Fruit fly (Drosophila melanogaster): ENCODE measurements around the gene CG13606.

CG13606 gene

DNA sequence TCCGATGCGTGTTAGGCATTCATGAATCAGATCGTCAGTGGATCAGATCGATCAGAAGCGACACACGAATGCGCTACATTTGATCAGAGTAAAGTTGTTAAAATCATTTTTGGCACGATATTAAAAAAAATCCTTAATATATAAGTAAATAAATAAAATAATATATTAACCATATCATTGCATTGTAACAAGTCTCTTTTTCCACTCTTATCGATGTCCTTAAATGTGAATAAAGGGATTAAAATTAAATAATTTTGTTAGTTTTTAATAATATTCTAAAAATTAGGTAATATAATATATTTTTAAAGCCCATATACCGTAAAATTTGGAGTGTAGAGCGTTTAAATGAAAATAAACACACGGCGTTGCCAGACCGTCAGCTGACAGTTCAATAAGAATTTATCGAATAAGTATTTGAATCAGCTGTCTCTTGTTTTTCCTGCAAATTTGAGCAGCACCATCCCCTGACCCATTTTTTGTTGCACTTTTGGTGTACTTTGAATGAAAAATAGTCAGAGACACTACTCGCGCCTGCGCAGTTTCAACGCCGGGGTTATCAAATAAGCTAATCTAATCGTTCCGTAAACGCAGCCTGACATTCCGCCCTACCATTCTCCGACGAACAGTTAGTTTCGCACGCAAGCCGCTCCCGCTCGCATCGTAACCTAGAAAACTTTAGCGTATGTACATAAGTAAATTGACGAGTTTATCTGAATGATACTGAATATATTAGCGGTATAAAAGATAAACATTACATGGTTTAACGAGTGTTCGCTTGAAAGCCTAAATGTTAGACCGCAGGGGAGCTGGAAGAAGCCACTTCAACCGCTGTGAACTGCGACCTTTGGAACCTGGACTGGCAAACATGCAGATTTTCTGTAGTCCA lies 20.3 kb upstream of the CG13606 start, which contains the start of the genes p38a and CG6178 (continued):
- TF ChIP-seq jumu (GFP tag; optimal IDR thresholded peaks at IDR 0.05) (peak; percentile 45), CG6854 (GFP tag; optimal IDR thresholded peaks at IDR 0.05) (peak; percentile 96), Rx (GFP tag; IDR thresholded peaks at IDR 0.05) (peak; percentile 88), pzg (GFP tag; optimal IDR thresholded peaks at IDR 0.05) (peak; percentile 52), Elba2 (GFP tag; optimal IDR thresholded peaks at IDR 0.05) (peak; percentile 89), CG1602 (GFP tag; optimal IDR thresholded peaks at IDR 0.05) (peak; percentile 93), Lpt (GFP tag; optimal IDR thresholded peaks at IDR 0.05) (no peak), CG2202 (tag; optimal IDR thresholded peaks at IDR 0.05) (peak; percentile 88), Hr3 (GFP tag; optimal IDR thresholded peaks at IDR 0.05) (peak; percentile 99), ara (GFP tag; IDR thresholded peaks at IDR 0.05) (peak; percentile 88), MTF-1 (GFP tag; optimal IDR thresholded peaks at IDR 0.05; ENCODE audit: borderline replicate concordance) (peak; percentile 74), CG7786 (GFP tag; optimal IDR thresholded peaks at IDR 0.05) (peak; percentile 67), CG6654 (GFP tag; optimal IDR thresholded peaks at IDR 0.05) (peak; percentile 90), tx (GFP tag; optimal IDR thresholded peaks at IDR 0.05) (peak; percentile 65), dan (GFP tag; IDR thresholded peaks at IDR 0.05) (0 out of 2 replicates have a peak, but pooled peaks have one; percentile 29), CG3281 (GFP tag; optimal IDR thresholded peaks at IDR 0.05) (peak; percentile 99), sim (GFP tag; IDR thresholded peaks at IDR 0.05) (peak; percentile 89), exex (tag; optimal IDR thresholded peaks at IDR 0.05) (peak; percentile 89), Ada2b (GFP tag; IDR thresholded peaks at IDR 0.05) (peak; percentile 95), CG10267 (tag; optimal IDR thresholded peaks at IDR 0.05) (peak; percentile 94), slou (GFP tag; optimal IDR thresholded peaks at IDR 0.05) (peak; percentile 82), CG11093 (GFP tag; IDR thresholded peaks at IDR 0.05) (peak; percentile 94), klu (GFP tag; IDR thresholded peaks at IDR 0.05) (peak; percentile 96), Tbp (GFP tag; optimal IDR thresholded peaks at IDR 0.05) (no peak), CG8290 (GFP tag; optimal IDR thresholded peaks at IDR 0.05) (peak; percentile 50), CG8290 (tag; optimal IDR thresholded peaks at IDR 0.05) (no peak), p53 (GFP tag; optimal IDR thresholded peaks at IDR 0.05) (no peak), CG1832 (GFP tag; optimal IDR thresholded peaks at IDR 0.05) (no peak), CG1233 (GFP tag; optimal IDR thresholded peaks at IDR 0.05) (peak; percentile 97), Ssrp (tag; optimal IDR thresholded peaks at IDR 0.05) (peak; percentile 99), prd (optimal IDR thresholded peaks at IDR 0.05) (no peak), prd (GFP tag; IDR thresholded peaks at IDR 0.05) (peak; percentile 97), salm (tag; optimal IDR thresholded peaks at IDR 0.05) (peak; percentile 96), Dek (tag; optimal IDR thresholded peaks at IDR 0.05) (peak; percentile 98), H2.0 (GFP tag; IDR thresholded peaks at IDR 0.05) (peak; percentile 94), Gug (GFP tag; IDR thresholded peaks at IDR 0.05) (peak; percentile 95), HmgZ (tag; optimal IDR thresholded peaks at IDR 0.05) (peak; percentile 91), grau (tag; optimal IDR thresholded peaks at IDR 0.05) (peak; percentile 98), dmrt11E (tag; optimal IDR thresholded peaks at IDR 0.05) (peak; percentile 95), Camta (GFP tag; optimal IDR thresholded peaks at IDR 0.05) (peak; percentile 33), CG30020 (tag; optimal IDR thresholded peaks at IDR 0.05) (peak; percentile 88), CG8478 (optimal IDR thresholded peaks at IDR 0.05) (no peak), Nf-YC (tag; optimal IDR thresholded peaks at IDR 0.05) (peak; percentile 93), CG7963 (GFP tag; IDR thresholded peaks at IDR 0.05; ENCODE audit: partially characterized antibody) (no peak), shn (GFP tag; optimal IDR thresholded peaks at IDR 0.05) (peak; percentile 68), CG14860 (GFP tag; IDR thresholded peaks at IDR 0.05; ENCODE audit: partially characterized antibody) (no peak), ranshi (GFP tag; IDR thresholded peaks at IDR 0.05) (peak; percentile 97), B-H2 (GFP tag; optimal IDR thresholded peaks at IDR 0.05) (peak; percentile 96), corto (GFP tag; optimal IDR thresholded peaks at IDR 0.05) (peak; percentile 81), B-H1 (GFP tag; IDR thresholded peaks at IDR 0.05) (peak; percentile 95)

Measured in whole organism, embryonic.